Fruit fly (Drosophila melanogaster): ENCODE data around the gene CG33098.

dm6 chr3R:12364580-12364979 is 22.4 kb upstream of the CG33098 start, which contains the start of gene Tim17a1:
- no peak for TF ChIP-seq h (optimal IDR thresholded peaks at IDR 0.05)
- no peak for TF ChIP-seq Myc (optimal IDR thresholded peaks at IDR 0.05)
- TF ChIP-seq psq (optimal IDR thresholded peaks at IDR 0.05) = no peak
- TF ChIP-seq Sin3A (optimal IDR thresholded peaks at IDR 0.05) = no peak
- TF ChIP-seq ttk (optimal IDR thresholded peaks at IDR 0.05) = no peak
- TF ChIP-seq insv (optimal IDR thresholded peaks at IDR 0.05) = no peak
